Fruit fly (Drosophila melanogaster): ENCODE data around the gene hec.

The hec gene

dm6 chrX:12925426-12926256, 31.6 kb downstream of the hec start (continued):
- TF ChIP-seq CG31365 (tag; optimal IDR thresholded peaks at IDR 0.05) (no peak), CG6813 (GFP tag; optimal IDR thresholded peaks at IDR 0.05) (no peak), ara (GFP tag; IDR thresholded peaks at IDR 0.05) (peak; percentile 80), Fer2 (tag; optimal IDR thresholded peaks at IDR 0.05) (no peak), CG17361 (GFP tag; IDR thresholded peaks at IDR 0.05) (peak; percentile 48; the same call in 1 of the 3 replicates), CG7271 (tag; optimal IDR thresholded peaks at IDR 0.05) (no peak), CG1529 (GFP tag; optimal IDR thresholded peaks at IDR 0.05) (peak; percentile 31), bsh (GFP tag; optimal IDR thresholded peaks at IDR 0.05) (peak in 1 of 2 experiments; percentile 67), CG12299 (tag; optimal IDR thresholded peaks at IDR 0.05) (no peak), ci (GFP tag; IDR thresholded peaks at IDR 0.05) (peak; percentile 80), NC2α (GFP tag; optimal IDR thresholded peaks at IDR 0.05) (no peak), HLH3B (GFP tag; IDR thresholded peaks at IDR 0.05) (peak; percentile 83), CG13424 (tag; optimal IDR thresholded peaks at IDR 0.05) (peak; percentile 59), CG3065 (GFP tag; optimal IDR thresholded peaks at IDR 0.05) (no peak), Kr (GFP tag; optimal IDR thresholded peaks at IDR 0.05) (no peak), Optix (GFP tag; IDR thresholded peaks at IDR 0.05) (peak; percentile 33; the same call in 1 of the 3 replicates), Antp (GFP tag; optimal IDR thresholded peaks at IDR 0.05) (no peak), CG3838 (GFP tag; optimal IDR thresholded peaks at IDR 0.05) (no peak), ind (GFP tag; optimal IDR thresholded peaks at IDR 0.05) (peak; percentile 32), B-H1 (GFP tag; IDR thresholded peaks at IDR 0.05) (peak; percentile 56), sens-2 (GFP tag; IDR thresholded peaks at IDR 0.05) (no peak), CG15011 (GFP tag; optimal IDR thresholded peaks at IDR 0.05) (peak; percentile 14), ase (GFP tag; IDR thresholded peaks at IDR 0.05) (no peak), CG1792 (GFP tag; optimal IDR thresholded peaks at IDR 0.05) (no peak), abd-A (tag; optimal IDR thresholded peaks at IDR 0.05) (no peak), CG13894 (tag; optimal IDR thresholded peaks at IDR 0.05) (peak; percentile 2), fd3F (GFP tag; optimal IDR thresholded peaks at IDR 0.05) (no peak), Mad (GFP tag; optimal IDR thresholded peaks at IDR 0.05) (no peak), jumu (GFP tag; optimal IDR thresholded peaks at IDR 0.05) (no peak), MESR4 (GFP tag; optimal IDR thresholded peaks at IDR 0.05) (no peak), NK7.1 (GFP tag; optimal IDR thresholded peaks at IDR 0.05) (no peak), tna (GFP tag; IDR thresholded peaks at IDR 0.05; ENCODE audit: partially characterized antibody) (no peak), CG34422 (GFP tag; IDR thresholded peaks at IDR 0.05) (peak; percentile 69), sc (optimal IDR thresholded peaks at IDR 0.05) (no peak), sc (GFP tag; optimal IDR thresholded peaks at IDR 0.05) (peak; percentile 40), wek (GFP tag; optimal IDR thresholded peaks at IDR 0.05) (no peak), CG18476 (GFP tag; optimal IDR thresholded peaks at IDR 0.05) (no peak), Max (GFP tag; optimal IDR thresholded peaks at IDR 0.05) (no peak), Chrac-16 (GFP tag; optimal IDR thresholded peaks at IDR 0.05) (peak; percentile 27), dpn (GFP tag; optimal IDR thresholded peaks at IDR 0.05) (peak; percentile 12 to 45), Eip74EF (GFP tag; optimal IDR thresholded peaks at IDR 0.05) (peak in 1 of 2 experiments; percentile 48), Dref (GFP tag; IDR thresholded peaks at IDR 0.05) (no peak), ranshi (GFP tag; IDR thresholded peaks at IDR 0.05) (peak; percentile 71; the same call in 1 of the 2 replicates), Sox100B (GFP tag; optimal IDR thresholded peaks at IDR 0.05) (peak; percentile 54), CG15514 (GFP tag; optimal IDR thresholded peaks at IDR 0.05) (peak; percentile 21), Atf-2 (GFP tag; optimal IDR thresholded peaks at IDR 0.05) (no peak), CG1024 (GFP tag; IDR thresholded peaks at IDR 0.05) (peak; percentile 26; the same call in 1 of the 2 replicates), CG4617 (GFP tag; optimal IDR thresholded peaks at IDR 0.05; ENCODE audit: borderline replicate concordance) (no peak), Ptx1 (GFP tag; IDR thresholded peaks at IDR 0.05) (peak; percentile 78)

All from whole organism, embryonic.